Worm (Caenorhabditis elegans) whole organism, L4 larva: Measurements from ENCODE around the gene Y105C5B.11.

Source experiments
- F44E2.7 ChIP-seq: fragments of 200-800 bp; sonication (Bioruptor generic); IDR thresholded peaks from 2 replicates; pipeline ENCODE4 v2.1.2; 2022; ENCODE audit warnings: missing genetic modification characterization, missing compliant biosample characterization
- R02D3.7 ChIP-seq: fragments of 150-350 bp; sonication (generic microtip); optimal IDR thresholded peaks from 3 replicates; lab custom pipeline; 2014; ENCODE audit warnings: missing biosample characterization, missing genetic modification characterization
- ZK337.2 ChIP-seq: fragments of 200-800 bp; sonication (Bioruptor generic); IDR thresholded peaks from 2 replicates; pipeline ENCODE4 v1.3.6; 2022; ENCODE audit warnings: missing genetic modification reagents, missing genetic modification characterization, missing compliant biosample characterization
- aha-1 ChIP-seq: fragments of 150-350 bp; peaks from one replicate; lab custom pipeline; 2014; ENCODE audit warnings: missing biosample characterization, missing genetic modification characterization
- ceh-32 ChIP-seq: sonication (generic microtip); optimal IDR thresholded peaks from 2 replicates; lab custom pipeline; 2016; ENCODE audit warnings: mild to moderate bottlenecking, missing genetic modification characterization, missing compliant biosample characterization; ENCODE audit not compliant: poor library complexity
- ceh-44 ChIP-seq: fragments of 200-800 bp; sonication (Bioruptor generic); IDR thresholded peaks from 2 replicates; pipeline ENCODE4 v1.3.6; 2022; ENCODE audit warnings: missing genetic modification reagents, missing genetic modification characterization, missing compliant biosample characterization
- ces-1 ChIP-seq: fragments of 150-350 bp; sonication (generic microtip); optimal IDR thresholded peaks from 4 replicates; lab custom pipeline; 2014; ENCODE audit warnings: missing biosample characterization, missing genetic modification reagents, missing genetic modification characterization
- daf-12 ChIP-seq: fragments of 150-350 bp; optimal IDR thresholded peaks from 2 replicates; lab custom pipeline; 2014; ENCODE audit warnings: missing biosample characterization, missing genetic modification reagents, missing genetic modification characterization
- dmd-8 ChIP-seq: fragments of 200-800 bp; sonication (Bioruptor generic); IDR thresholded peaks from 2 replicates; pipeline ENCODE4 v1.3.6; 2022; ENCODE audit warnings: missing genetic modification characterization, missing compliant biosample characterization
- dve-1 ChIP-seq: sonication (generic microtip); optimal IDR thresholded peaks from 2 replicates; lab custom pipeline; 2017; ENCODE audit warnings: antibody characterized with exemption, mild to moderate bottlenecking, missing genetic modification characterization, missing compliant biosample characterization; ENCODE audit not compliant: insufficient read depth
- egl-27 ChIP-seq: sonication (generic microtip); optimal IDR thresholded peaks from 3 replicates; lab custom pipeline; 2017; ENCODE audit warnings: missing biosample characterization, missing genetic modification reagents, missing genetic modification characterization
- hif-1 ChIP-seq, 2 experiments: sonication (generic microtip); optimal IDR thresholded peaks; 2 replicates each; lab custom pipeline; 2016 to 2017; ENCODE audit warnings: missing compliant biosample characterization in 2 of 2, missing genetic modification characterization in 2 of 2, missing genetic modification reagents in 2 of 2, missing genotype in 2 of 2, mild to moderate bottlenecking in 1 of 2
- hlh-30 ChIP-seq: sonication (generic microtip); optimal IDR thresholded peaks from 2 replicates; lab custom pipeline; 2017; ENCODE audit warnings: antibody characterized with exemption, mild to moderate bottlenecking, missing genetic modification characterization, missing compliant biosample characterization; ENCODE audit not compliant: insufficient read depth
- lin-38 ChIP-seq: fragments of 200-800 bp; sonication (Bioruptor generic); IDR thresholded peaks from 2 replicates; pipeline ENCODE4 v1.3.6; 2022; ENCODE audit warnings: missing genetic modification reagents, missing genetic modification characterization, missing compliant biosample characterization
- lir-3 ChIP-seq: sonication (generic microtip); optimal IDR thresholded peaks from 2 replicates; lab custom pipeline; 2016; ENCODE audit warnings: mild to moderate bottlenecking, missing genetic modification characterization, missing compliant biosample characterization
- lsy-2 ChIP-seq, 2 experiments: fragments of 150-350 bp in 1 of 2; sonication (generic microtip) in 1 of 2; optimal IDR thresholded peaks; 2 replicates each; lab custom pipeline; 2014 to 2017; ENCODE audit warnings: missing biosample characterization in 2 of 2, missing genetic modification characterization in 2 of 2
- madf-9 ChIP-seq: fragments of 200-800 bp; sonication (Bioruptor generic); conservative IDR thresholded peaks from 2 replicates; pipeline ENCODE4 v1.3.6; 2022; ENCODE audit warnings: missing genetic modification reagents, missing genetic modification characterization, missing compliant biosample characterization
- mdl-1 ChIP-seq, 2 experiments: fragments of 150-350 bp in 1 of 2; sonication (generic microtip) in 1 of 2; optimal IDR thresholded peaks; 2 replicates each; lab custom pipeline; 2014 to 2017; ENCODE audit warnings: missing biosample characterization in 2 of 2, missing genetic modification characterization in 2 of 2
- mdt-29 ChIP-seq: fragments of 200-800 bp; sonication (Bioruptor generic); IDR thresholded peaks from 2 replicates; pipeline ENCODE4 v1.3.6; 2022; ENCODE audit warnings: missing genetic modification reagents, missing genetic modification characterization, missing compliant biosample characterization
- nhr-11 ChIP-seq: fragments of 150-350 bp; optimal IDR thresholded peaks from 2 replicates; lab custom pipeline; 2014; ENCODE audit warnings: missing biosample characterization, missing genetic modification characterization
- nhr-28 ChIP-seq: fragments of 150-350 bp; optimal IDR thresholded peaks from 2 replicates; lab custom pipeline; 2014; ENCODE audit warnings: missing biosample characterization, missing genetic modification characterization
- nhr-41 ChIP-seq: fragments of 200-800 bp; sonication (Bioruptor generic); IDR thresholded peaks from 2 replicates; pipeline ENCODE4 v1.3.6; 2022; ENCODE audit warnings: missing genetic modification reagents, missing genetic modification characterization, missing compliant biosample characterization
- nhr-76 ChIP-seq: fragments of 150-350 bp; optimal IDR thresholded peaks from 2 replicates; lab custom pipeline; 2014; ENCODE audit warnings: missing biosample characterization, missing genetic modification characterization
- nhr-77 ChIP-seq: fragments of 150-350 bp; optimal IDR thresholded peaks from 2 replicates; lab custom pipeline; 2014; ENCODE audit warnings: missing biosample characterization, missing genetic modification characterization
- skn-1 ChIP-seq: fragments of 150-350 bp; optimal IDR thresholded peaks from 2 replicates; lab custom pipeline; 2014; ENCODE audit warnings: missing biosample characterization, missing genetic modification characterization
- tag-97 ChIP-seq: fragments of 200-800 bp; sonication (Bioruptor generic); IDR thresholded peaks from 2 replicates; pipeline ENCODE4 v1.3.6; 2022; ENCODE audit warnings: missing genetic modification characterization, missing compliant biosample characterization
- unc-130 ChIP-seq: sonication (generic microtip); optimal IDR thresholded peaks from 2 replicates; lab custom pipeline; 2016; ENCODE audit warnings: missing genetic modification reagents, missing genetic modification characterization, missing compliant biosample characterization
- unc-62 ChIP-seq, 3 experiments: fragments of 150-350 bp in 1 of 3; sonication (generic microtip); optimal IDR thresholded peaks in 2 of 3; peaks in 1 of 3; 1 replicate in 1 of 3; 2 replicates in 2 of 3; lab custom pipeline; 2014 to 2017; ENCODE audit warnings: missing biosample characterization in 3 of 3, missing genetic modification characterization in 3 of 3, missing genetic modification reagents in 3 of 3, missing genotype in 1 of 3
- zag-1 ChIP-seq: fragments of 150-350 bp; optimal IDR thresholded peaks from 2 replicates; lab custom pipeline; 2014; ENCODE audit warnings: missing biosample characterization, missing genetic modification characterization
- zip-11 ChIP-seq: fragments of 200-800 bp; sonication (Bioruptor generic); IDR thresholded peaks from 2 replicates; pipeline ENCODE4 v1.3.6; 2022; ENCODE audit warnings: missing genetic modification characterization, missing compliant biosample characterization
- zip-2 ChIP-seq: fragments of 150-350 bp; optimal IDR thresholded peaks from 2 replicates; lab custom pipeline; 2014; ENCODE audit warnings: missing biosample characterization, missing genetic modification characterization

Gene Y105C5B.11

ce11 chrIV:15923000-15923399 lies 18.3 kb downstream of the Y105C5B.11 start:
- TF ChIP-seq aha-1 (tag; lab: Kevin White, UChicago) (peak; percentile 96), ces-1 (GFP tag; lab: Kevin White, UChicago) (no peak)

DNA sequence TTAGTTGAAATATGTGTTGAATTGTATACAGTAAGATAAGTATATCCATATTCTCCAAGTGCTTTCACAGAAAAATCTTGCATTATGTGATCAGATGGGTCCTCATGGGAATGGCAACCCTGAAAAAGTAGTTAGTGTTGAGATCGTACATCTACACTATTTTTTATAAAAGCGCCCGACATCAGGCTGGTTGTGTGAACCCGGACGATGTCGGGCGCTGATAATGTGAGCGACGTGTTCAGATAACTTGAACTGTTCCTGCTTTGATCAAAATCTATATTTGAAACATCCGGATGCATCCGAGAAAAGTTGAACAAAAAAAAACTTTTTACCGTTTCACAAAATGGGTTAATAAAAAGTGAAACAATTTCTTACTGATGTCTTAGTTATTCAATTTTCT lies 26.2 kb downstream of the Y105C5B.11 start:
- TF ChIP-seq nhr-76 (tag; lab: Kevin White, UChicago) = no peak
- no peak for TF ChIP-seq mdl-1 (tag; optimal IDR thresholded peaks at IDR 0.05; lab: Kevin White, UChicago)
- no peak for TF ChIP-seq hif-1 (tag; optimal IDR thresholded peaks at IDR 0.05; lab: Kevin White, UChicago)
- TF ChIP-seq F44E2.7 (GFP tag; lab: Robert Waterston, UW) = no peak
- no peak for TF ChIP-seq hlh-30
- no peak for TF ChIP-seq R02D3.7 (tag; lab: Kevin White, UChicago)
- TF ChIP-seq mdt-29 (GFP tag; lab: Robert Waterston, UW) = no peak
- TF ChIP-seq lsy-2 (tag; optimal IDR thresholded peaks at IDR 0.05; lab: Kevin White, UChicago) = no peak
- no peak for TF ChIP-seq dve-1 (tag; lab: Kevin White, UChicago)
- no peak for TF ChIP-seq zag-1 (tag; lab: Kevin White, UChicago)
- TF ChIP-seq ceh-32 (tag; lab: Kevin White, UChicago) = no peak

- TF ChIP-seq dmd-8 (GFP tag; lab: Robert Waterston, UW) (no peak), ZK337.2 (GFP tag; lab: Robert Waterston, UW) (no peak), skn-1 (tag; lab: Kevin White, UChicago) (no peak), madf-9 (GFP tag; lab: Robert Waterston, UW) (no peak), zip-2 (tag; lab: Kevin White, UChicago) (no peak), zip-11 (GFP tag; lab: Robert Waterston, UW) (no peak), tag-97 (GFP tag; lab: Robert Waterston, UW) (no peak), ceh-44 (GFP tag; lab: Robert Waterston, UW) (no peak), nhr-41 (no peak), lir-3 (tag; lab: Kevin White, UChicago) (no peak), unc-62 (GFP tag; optimal IDR thresholded peaks at IDR 0.05 in 1 of 2; lab: Kevin White, UChicago) (no peak), unc-62 (tag; optimal IDR thresholded peaks at IDR 0.05; lab: Kevin White, UChicago) (no peak), egl-27 (tag; lab: Kevin White, UChicago) (no peak)
Observed at ce11 chrIV:15908251-15908650, 33.1 kb downstream of the Y105C5B.11 start.

- TF ChIP-seq aha-1 (tag; lab: Kevin White, UChicago) (peak; percentile 61), daf-12 (tag; lab: Kevin White, UChicago) (no peak), nhr-11 (tag; lab: Kevin White, UChicago) (peak; percentile 8)
Observed at ce11 chrIV:15906059-15906632, 35.2 kb downstream of the Y105C5B.11 start, which contains the start of gene srv-15. Gene srv-15 (plus strand): TSS chrIV:15906582.

- TF ChIP-seq hlh-30 (peak; percentile 65), nhr-28 (tag; lab: Kevin White, UChicago) (peak; percentile 100), lin-38 (GFP tag; lab: Robert Waterston, UW) (no peak), aha-1 (tag; lab: Kevin White, UChicago) (peak; percentile 28), daf-12 (tag; lab: Kevin White, UChicago) (no peak), nhr-77 (tag; lab: Kevin White, UChicago) (peak; percentile 52), mdl-1 (tag; optimal IDR thresholded peaks at IDR 0.05; lab: Kevin White, UChicago) (no peak), nhr-11 (tag; lab: Kevin White, UChicago) (peak; percentile 18), nhr-76 (tag; lab: Kevin White, UChicago) (peak; percentile 19), unc-130 (no peak), mdt-29 (GFP tag; lab: Robert Waterston, UW) (0 out of 2 replicates have a peak, but pooled peaks have one; percentile 35)
Observed at ce11 chrIV:15901123-15901522, 40.2 kb downstream of the Y105C5B.11 start, which contains the start of gene Y105C5B.5. Gene Y105C5B.5 (minus strand): TSS chrIV:15901225.
